Worm (Caenorhabditis elegans) whole organism, midembryonic: ENCODE results near the gene mdt-26.

Experiments used
- T22C8.4 ChIP-seq: fragments of 200-800 bp; sonication (Bioruptor generic); IDR thresholded peaks from 2 replicates; pipeline ENCODE4 v1.3.6; 2022; ENCODE audit warnings: missing genetic modification characterization, missing compliant biosample characterization
- flt-1 ChIP-seq: fragments of 200-800 bp; sonication (Bioruptor generic); IDR thresholded peaks from 2 replicates; pipeline ENCODE4 v1.3.6; 2022; ENCODE audit warnings: missing genetic modification characterization, missing compliant biosample characterization
- med-1 ChIP-seq: sonication (generic microtip); optimal IDR thresholded peaks from 2 replicates; lab custom pipeline; 2017; ENCODE audit warnings: missing genetic modification characterization, mild to moderate bottlenecking, missing compliant biosample characterization, antibody characterized with exemption, missing genetic modification reagents; ENCODE audit not compliant: insufficient read depth
- tab-1 ChIP-seq: fragments of 200-800 bp; sonication (Bioruptor generic); IDR thresholded peaks from 2 replicates; pipeline ENCODE4 v1.3.6; 2022; ENCODE audit warnings: missing genetic modification characterization, missing compliant biosample characterization
- ztf-23 ChIP-seq: fragments of 200-800 bp; sonication (Bioruptor generic); IDR thresholded peaks from 2 replicates; pipeline ENCODE4 v1.3.6; 2022; ENCODE audit warnings: missing genetic modification reagents, missing genetic modification characterization, missing compliant biosample characterization

DNA sequence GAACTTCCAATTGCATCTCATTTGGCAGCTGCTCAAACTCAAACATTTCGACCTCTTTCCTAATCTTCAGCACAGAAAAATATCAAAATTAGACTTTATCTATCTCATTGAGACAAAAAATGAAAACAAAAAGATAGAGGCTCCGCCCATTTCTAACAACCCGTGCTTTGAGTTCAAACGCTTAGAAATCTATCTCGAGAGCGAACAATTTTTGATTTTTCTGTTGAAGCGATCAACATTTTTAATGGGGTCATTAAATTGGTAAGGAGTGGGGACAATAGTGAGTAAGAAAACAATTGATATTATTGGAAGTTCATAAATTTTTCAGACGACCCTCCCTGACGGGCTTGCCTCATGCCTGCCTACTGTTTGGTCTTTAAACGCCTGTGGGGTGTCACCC lies 37.9 kb downstream of the mdt-26 start, which contains the start of the genes C25H3.10 and C25H3.1:
- TF ChIP-seq tab-1 (GFP tag; lab: Robert Waterston, UW), result no peak
- no peak for TF ChIP-seq flt-1
- TF ChIP-seq ztf-23 (GFP tag; lab: Robert Waterston, UW), result no peak
- no peak for TF ChIP-seq T22C8.4 (GFP tag; lab: Robert Waterston, UW)
- no peak for TF ChIP-seq med-1 (GFP tag; lab: Kevin White, UChicago)
